Worm (Caenorhabditis elegans): ENCODE measurements around the gene irld-7.

- no peak for TF ChIP-seq ztf-4 (tag; optimal IDR thresholded peaks at IDR 0.05)
- no peak for TF ChIP-seq unc-39 (tag; optimal IDR thresholded peaks at IDR 0.05)
- TF ChIP-seq tbx-2 (tag; optimal IDR thresholded peaks at IDR 0.05), result no peak
- no peak for TF ChIP-seq mdl-1 (tag; optimal IDR thresholded peaks at IDR 0.05)
- TF ChIP-seq ztf-11 (tag; optimal IDR thresholded peaks at IDR 0.05), result no peak
- TF ChIP-seq egl-27 (tag; optimal IDR thresholded peaks at IDR 0.05), result no peak
- TF ChIP-seq nhr-12 (tag; optimal IDR thresholded peaks at IDR 0.05), result no peak
- no peak for TF ChIP-seq snpc-4 (tag; optimal IDR thresholded peaks at IDR 0.05)
- TF ChIP-seq nhr-77 (tag; optimal IDR thresholded peaks at IDR 0.05), result no peak
- TF ChIP-seq nhr-237 (tag; optimal IDR thresholded peaks at IDR 0.05), result no peak
- TF ChIP-seq fkh-2 (tag; optimal IDR thresholded peaks at IDR 0.05), result no peak
- TF ChIP-seq elt-1 (tag; optimal IDR thresholded peaks at IDR 0.05), result no peak
- no peak for TF ChIP-seq aly-2 (tag; optimal IDR thresholded peaks at IDR 0.05)
Observed at ce11 chrIV:6607059-6607458, 16.9 kb downstream of the irld-7 start.

Data from whole organism, L3 larva.